Worm (Caenorhabditis elegans): ENCODE results near the gene twk-49.

twk-49 gene

DNA sequence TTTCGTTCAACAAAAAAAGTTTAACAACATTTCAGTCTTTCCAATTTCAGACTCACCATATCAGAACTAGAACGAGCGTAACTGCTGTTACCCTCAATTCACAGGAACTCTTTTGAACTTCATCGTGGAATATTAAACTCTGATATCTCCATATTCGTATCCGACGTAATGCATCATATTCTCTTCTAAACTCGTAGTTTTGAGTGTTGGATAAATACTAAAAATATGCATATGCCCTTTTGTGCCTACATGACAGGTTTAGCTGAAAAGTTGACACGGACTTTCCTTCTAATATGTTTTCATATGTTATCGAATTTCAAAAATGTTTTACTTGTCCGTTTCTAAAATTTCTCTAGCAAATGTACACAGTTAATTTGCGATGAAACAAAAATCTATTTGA lies at the start of gene twk-49:
Gene twk-49 (minus strand): TSS at position 101 of the 400 bp plus-strand sequence.
- TF ChIP-seq fos-1 (tag; optimal IDR thresholded peaks at IDR 0.05) = no peak
- TF ChIP-seq unc-62 (GFP tag; optimal IDR thresholded peaks at IDR 0.05) = no peak
- no peak for TF ChIP-seq peb-1 (tag; optimal IDR thresholded peaks at IDR 0.05)
- no peak for TF ChIP-seq C34F6.9 (tag; optimal IDR thresholded peaks at IDR 0.05)
- TF ChIP-seq nhr-23 (tag; optimal IDR thresholded peaks at IDR 0.05) = no peak
- TF ChIP-seq sem-4 (tag; optimal IDR thresholded peaks at IDR 0.05) = no peak
- no peak for TF ChIP-seq mbf-1 (tag; optimal IDR thresholded peaks at IDR 0.05)
- no peak for TF ChIP-seq ceh-82 (tag; optimal IDR thresholded peaks at IDR 0.05)
- no peak for TF ChIP-seq nhr-21 (tag; optimal IDR thresholded peaks at IDR 0.05)
- no peak for TF ChIP-seq ceh-16 (tag; optimal IDR thresholded peaks at IDR 0.05)
- TF ChIP-seq egl-27 (tag; optimal IDR thresholded peaks at IDR 0.05) = no peak
- no peak for TF ChIP-seq nhr-10 (tag; optimal IDR thresholded peaks at IDR 0.05)
- no peak for TF ChIP-seq sma-3 (GFP tag; optimal IDR thresholded peaks at IDR 0.05)

ce11 chrII:6544842-6545410 lies 46.0 kb upstream of the twk-49 start, which contains the start of gene lron-15:
Gene lron-15 (minus strand): TSS chrII:6544892.
- TF ChIP-seq elt-1 (tag; optimal IDR thresholded peaks at IDR 0.05) (no peak), mab-5 (tag; optimal IDR thresholded peaks at IDR 0.05) (no peak), mdl-1 (tag; optimal IDR thresholded peaks at IDR 0.05) (no peak), peb-1 (tag; optimal IDR thresholded peaks at IDR 0.05) (no peak), ceh-82 (tag; optimal IDR thresholded peaks at IDR 0.05) (no peak), zag-1 (tag; optimal IDR thresholded peaks at IDR 0.05) (no peak), sem-4 (tag; optimal IDR thresholded peaks at IDR 0.05) (no peak), sma-9 (GFP tag; optimal IDR thresholded peaks at IDR 0.05) (no peak), sma-9 (tag; optimal IDR thresholded peaks at IDR 0.05) (no peak), unc-55 (GFP tag; optimal IDR thresholded peaks at IDR 0.05) (no peak), C34F6.9 (tag; optimal IDR thresholded peaks at IDR 0.05) (no peak), nhr-6 (tag; optimal IDR thresholded peaks at IDR 0.05) (no peak), dmd-4 (tag; optimal IDR thresholded peaks at IDR 0.05) (no peak), egl-27 (tag; optimal IDR thresholded peaks at IDR 0.05) (no peak), fos-1 (tag; optimal IDR thresholded peaks at IDR 0.05) (no peak), nhr-11 (tag; optimal IDR thresholded peaks at IDR 0.05) (no peak), R02D3.7 (tag; optimal IDR thresholded peaks at IDR 0.05) (no peak), mbf-1 (tag; optimal IDR thresholded peaks at IDR 0.05) (no peak), nhr-25 (tag; optimal IDR thresholded peaks at IDR 0.05) (no peak)

DNA sequence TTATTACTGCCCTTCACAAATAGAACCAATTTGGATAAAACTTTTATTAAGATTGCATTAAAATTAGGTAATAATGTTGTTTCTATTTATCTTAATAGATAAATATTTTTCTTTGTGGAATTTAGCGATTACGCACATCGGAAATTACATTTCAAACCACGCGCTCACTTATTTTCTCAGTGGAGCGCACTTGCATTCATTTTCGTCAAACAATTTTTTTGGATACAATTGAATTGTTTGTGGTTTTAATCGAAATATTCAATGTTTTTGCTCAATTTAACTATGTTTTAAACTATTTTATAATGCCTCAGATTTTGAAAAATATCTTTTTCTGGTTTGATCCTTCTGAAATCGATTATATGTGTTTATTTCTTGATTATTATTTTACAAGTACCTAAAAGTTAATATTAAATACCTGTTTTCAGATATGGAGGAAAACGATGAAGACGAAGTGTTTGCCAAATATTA lies 37.0 kb upstream of the twk-49 start, which contains the start of gene utp-20:
Gene utp-20 (plus strand): TSS at position 418 of the 468 bp plus-strand sequence.
- TF ChIP-seq sma-9 (GFP tag; optimal IDR thresholded peaks at IDR 0.05) (peak; percentile 30), sma-9 (tag; optimal IDR thresholded peaks at IDR 0.05) (no peak), blmp-1 (tag; optimal IDR thresholded peaks at IDR 0.05; ENCODE audit: insufficient read depth) (no peak), C34F6.9 (tag; optimal IDR thresholded peaks at IDR 0.05) (peak; percentile 64), ztf-11 (tag; optimal IDR thresholded peaks at IDR 0.05) (no peak), mdl-1 (tag; optimal IDR thresholded peaks at IDR 0.05) (no peak), nhr-237 (tag; optimal IDR thresholded peaks at IDR 0.05) (no peak), ztf-1 (GFP tag; conservative IDR thresholded peaks at IDR 0.05) (no peak), ama-1 (optimal IDR thresholded peaks at IDR 0.05) (no peak), lin-11 (tag; optimal IDR thresholded peaks at IDR 0.05) (no peak), mab-5 (tag; optimal IDR thresholded peaks at IDR 0.05) (peak; percentile 13), nhr-6 (tag; optimal IDR thresholded peaks at IDR 0.05) (no peak), nhr-25 (tag; optimal IDR thresholded peaks at IDR 0.05) (no peak), ceh-16 (tag; optimal IDR thresholded peaks at IDR 0.05) (no peak), unc-55 (GFP tag; optimal IDR thresholded peaks at IDR 0.05) (peak; percentile 87), nhr-129 (tag; optimal IDR thresholded peaks at IDR 0.05) (peak; percentile 61), peb-1 (tag; optimal IDR thresholded peaks at IDR 0.05) (no peak), nhr-11 (tag; optimal IDR thresholded peaks at IDR 0.05) (no peak), unc-62 (GFP tag; optimal IDR thresholded peaks at IDR 0.05) (no peak), nhr-21 (tag; optimal IDR thresholded peaks at IDR 0.05) (no peak), F13H6.1 (tag; optimal IDR thresholded peaks at IDR 0.05) (peak; percentile 5), ZK546.5 (tag; optimal IDR thresholded peaks at IDR 0.05) (no peak), crh-2 (tag; optimal IDR thresholded peaks at IDR 0.05) (peak; percentile 44), lsy-2 (tag; optimal IDR thresholded peaks at IDR 0.05) (peak in 1 of 2 experiments; percentile 81), alr-1 (tag; optimal IDR thresholded peaks at IDR 0.05) (no peak), nhr-77 (tag; optimal IDR thresholded peaks at IDR 0.05) (no peak), sma-3 (GFP tag; optimal IDR thresholded peaks at IDR 0.05) (peak; percentile 55), R02D3.7 (tag; optimal IDR thresholded peaks at IDR 0.05) (no peak), elt-1 (tag; optimal IDR thresholded peaks at IDR 0.05) (no peak), Y55F3AM.14 (GFP tag; optimal IDR thresholded peaks at IDR 0.05) (no peak), gmeb-1 (tag; optimal IDR thresholded peaks at IDR 0.05) (peak; percentile 90), lin-13 (GFP tag; optimal IDR thresholded peaks at IDR 0.05) (peak; percentile 44)
